Worm (Caenorhabditis elegans) whole organism, early embryonic: ENCODE data around the gene idpc-3.

ENCODE experiments used
- F13C5.2 ChIP-seq: sonication (generic microtip); optimal IDR thresholded peaks from 2 replicates; lab custom pipeline; 2017; ENCODE audit warnings: mild to moderate bottlenecking, missing genetic modification characterization, inconsistent platforms, missing compliant biosample characterization
- ama-1 ChIP-seq: fragments of 150-350 bp; optimal IDR thresholded peaks from 2 replicates; lab custom pipeline; 2014

DNA sequence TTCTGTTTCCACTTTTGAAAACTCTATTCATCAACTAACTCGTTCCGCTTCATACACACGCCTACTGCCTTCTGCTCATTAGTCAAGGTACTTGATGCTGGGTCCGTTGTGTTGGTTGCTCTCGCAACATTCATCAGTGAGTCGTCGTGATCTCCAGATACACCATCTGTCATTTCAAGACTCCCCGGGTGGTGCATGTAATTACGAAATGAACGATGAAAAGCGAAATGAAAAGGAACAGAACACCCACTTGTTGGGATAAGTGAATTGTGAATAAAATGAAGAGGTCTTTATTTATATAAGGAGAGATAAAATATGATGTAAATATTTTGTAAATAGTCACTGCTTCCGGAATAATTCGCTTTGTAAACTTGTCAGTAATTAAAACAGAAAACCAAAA, 34.9 kb upstream of the idpc-3 start:
- no peak for TF ChIP-seq F13C5.2 (tag; lab: Kevin White, UChicago)
- no peak for TF ChIP-seq ama-1 (lab: Kevin White, UChicago)
